Worm (Caenorhabditis elegans) whole organism, L4 larva: ENCODE data around the gene try-1.

Experiments
- D1046.2 ChIP-seq: fragments of 200-800 bp; sonication (Bioruptor generic); IDR thresholded peaks from 2 replicates; pipeline ENCODE4 v1.3.6; 2022; ENCODE audit warnings: missing genetic modification characterization, missing compliant biosample characterization
- F10B5.3 ChIP-seq: sonication (generic microtip); optimal IDR thresholded peaks from 2 replicates; lab custom pipeline; 2016; ENCODE audit warnings: mild to moderate bottlenecking, missing genetic modification characterization, missing compliant biosample characterization
- F26F4.8 ChIP-seq: fragments of 200-800 bp; sonication (Bioruptor generic); conservative IDR thresholded peaks from 2 replicates; pipeline ENCODE4 v1.3.6; 2022; ENCODE audit warnings: missing genetic modification characterization, missing compliant biosample characterization
- F44E2.7 ChIP-seq: fragments of 200-800 bp; sonication (Bioruptor generic); IDR thresholded peaks from 2 replicates; pipeline ENCODE4 v2.1.2; 2022; ENCODE audit warnings: missing genetic modification characterization, missing compliant biosample characterization
- T20F7.1 ChIP-seq: fragments of 200-800 bp; sonication (Bioruptor generic); optimal IDR thresholded peaks from 2 replicates; lab custom pipeline; 2018; ENCODE audit warnings: mild to moderate bottlenecking, missing genetic modification characterization, missing compliant biosample characterization
- Y48G9A.11 ChIP-seq: fragments of 200-800 bp; sonication (Bioruptor generic); IDR thresholded peaks from 2 replicates; pipeline ENCODE4 v1.3.6; 2022; ENCODE audit warnings: missing genetic modification reagents, missing genetic modification characterization, missing compliant biosample characterization
- aha-1 ChIP-seq: fragments of 150-350 bp; peaks from one replicate; lab custom pipeline; 2014; ENCODE audit warnings: missing biosample characterization, missing genetic modification characterization
- aly-2 ChIP-seq: sonication (generic microtip); optimal IDR thresholded peaks from 2 replicates; lab custom pipeline; 2018; ENCODE audit warnings: missing biosample characterization, missing genetic modification characterization
- arid-1 ChIP-seq: fragments of 200-800 bp; sonication (Bioruptor generic); conservative IDR thresholded peaks from 2 replicates; pipeline ENCODE4 v1.3.6; 2022; ENCODE audit warnings: missing genetic modification reagents, missing genetic modification characterization, missing compliant biosample characterization
- attf-4 ChIP-seq: sonication (generic microtip); optimal IDR thresholded peaks from 3 replicates; lab custom pipeline; 2017; ENCODE audit warnings: missing biosample characterization, missing genetic modification characterization
- ceh-20 ChIP-seq: fragments of 200-800 bp; sonication (Bioruptor generic); IDR thresholded peaks from 2 replicates; pipeline ENCODE4 v1.3.6; 2022; ENCODE audit warnings: missing genetic modification reagents, missing genetic modification characterization, missing compliant biosample characterization
- ceh-44 ChIP-seq: fragments of 200-800 bp; sonication (Bioruptor generic); IDR thresholded peaks from 2 replicates; pipeline ENCODE4 v1.3.6; 2022; ENCODE audit warnings: missing genetic modification reagents, missing genetic modification characterization, missing compliant biosample characterization
- daf-16 ChIP-seq, 3 experiments: sonication (generic microtip); optimal IDR thresholded peaks; 2 replicates each; lab custom pipeline; 2016 to 2017; ENCODE audit warnings: missing genetic modification characterization in 3 of 3, missing genetic modification reagents in 3 of 3, mild to moderate bottlenecking in 2 of 3, missing compliant biosample characterization in 2 of 3, missing biosample characterization in 1 of 3, moderate library complexity in 1 of 3
- daf-19 ChIP-seq: fragments of 200-800 bp; sonication (Bioruptor generic); conservative IDR thresholded peaks from 2 replicates; pipeline ENCODE4 v1.3.6; 2022; ENCODE audit warnings: missing genetic modification characterization, missing compliant biosample characterization
- dmd-8 ChIP-seq: fragments of 200-800 bp; sonication (Bioruptor generic); IDR thresholded peaks from 2 replicates; pipeline ENCODE4 v1.3.6; 2022; ENCODE audit warnings: missing genetic modification characterization, missing compliant biosample characterization
- duxl-1 ChIP-seq: sonication (generic microtip); optimal IDR thresholded peaks from 2 replicates; lab custom pipeline; 2016; ENCODE audit warnings: mild to moderate bottlenecking, missing genetic modification characterization, moderate library complexity, missing compliant biosample characterization; ENCODE audit not compliant: poor library complexity
- dve-1 ChIP-seq: sonication (generic microtip); optimal IDR thresholded peaks from 2 replicates; lab custom pipeline; 2017; ENCODE audit warnings: antibody characterized with exemption, mild to moderate bottlenecking, missing genetic modification characterization, missing compliant biosample characterization; ENCODE audit not compliant: insufficient read depth
- egl-27 ChIP-seq: sonication (generic microtip); optimal IDR thresholded peaks from 3 replicates; lab custom pipeline; 2017; ENCODE audit warnings: missing biosample characterization, missing genetic modification reagents, missing genetic modification characterization
- egl-43 ChIP-seq: fragments of 200-800 bp; sonication (Bioruptor generic); IDR thresholded peaks from 2 replicates; pipeline ENCODE4 v1.3.6; 2022; ENCODE audit warnings: missing genetic modification reagents, missing genetic modification characterization, missing compliant biosample characterization
- jun-1 ChIP-seq: fragments of 150-350 bp; optimal IDR thresholded peaks from 2 replicates; lab custom pipeline; 2014; ENCODE audit warnings: missing biosample characterization, missing genetic modification reagents, missing genetic modification characterization
- lin-38 ChIP-seq: fragments of 200-800 bp; sonication (Bioruptor generic); IDR thresholded peaks from 2 replicates; pipeline ENCODE4 v1.3.6; 2022; ENCODE audit warnings: missing genetic modification reagents, missing genetic modification characterization, missing compliant biosample characterization
- lin-39 ChIP-seq: fragments of 150-350 bp; optimal IDR thresholded peaks from 2 replicates; lab custom pipeline; 2014; ENCODE audit warnings: missing biosample characterization, missing genetic modification reagents, missing genetic modification characterization
- lsy-2 ChIP-seq, 2 experiments: fragments of 150-350 bp in 1 of 2; sonication (generic microtip) in 1 of 2; optimal IDR thresholded peaks; 2 replicates each; lab custom pipeline; 2014 to 2017; ENCODE audit warnings: missing biosample characterization in 2 of 2, missing genetic modification characterization in 2 of 2
- mdt-29 ChIP-seq: fragments of 200-800 bp; sonication (Bioruptor generic); IDR thresholded peaks from 2 replicates; pipeline ENCODE4 v1.3.6; 2022; ENCODE audit warnings: missing genetic modification reagents, missing genetic modification characterization, missing compliant biosample characterization
- mes-2 ChIP-seq: sonication (generic microtip); optimal IDR thresholded peaks from 2 replicates; lab custom pipeline; 2016; ENCODE audit warnings: missing genotype, mild to moderate bottlenecking, missing genetic modification characterization, missing compliant biosample characterization; ENCODE audit not compliant: poor library complexity, severe bottlenecking
- nhr-237 ChIP-seq: sonication (generic microtip); optimal IDR thresholded peaks from 2 replicates; lab custom pipeline; 2017; ENCODE audit warnings: missing biosample characterization, missing genetic modification characterization
- nhr-28 ChIP-seq: fragments of 150-350 bp; optimal IDR thresholded peaks from 2 replicates; lab custom pipeline; 2014; ENCODE audit warnings: missing biosample characterization, missing genetic modification characterization
- nhr-6 ChIP-seq: fragments of 150-350 bp; optimal IDR thresholded peaks from 2 replicates; lab custom pipeline; 2014; ENCODE audit warnings: missing biosample characterization, missing genetic modification characterization
- nhr-77 ChIP-seq: fragments of 150-350 bp; optimal IDR thresholded peaks from 2 replicates; lab custom pipeline; 2014; ENCODE audit warnings: missing biosample characterization, missing genetic modification characterization
- pha-4 ChIP-seq, 2 experiments: fragments of 150-350 bp in 1 of 2; fragments of 200-800 bp in 1 of 2; sonication (Bioruptor generic) in 1 of 2; IDR thresholded peaks in 1 of 2; optimal IDR thresholded peaks in 1 of 2; 2 replicates each; pipeline versions ENCODE4 v1.3.6 to Lab custom; 2014 to 2022; ENCODE audit warnings: missing genetic modification characterization in 2 of 2, missing genetic modification reagents in 2 of 2, missing biosample characterization in 1 of 2, missing compliant biosample characterization in 1 of 2
- php-3 ChIP-seq: fragments of 200-800 bp; sonication (Bioruptor generic); IDR thresholded peaks from 2 replicates; pipeline ENCODE4 v1.3.6; 2022; ENCODE audit warnings: missing genetic modification reagents, missing genetic modification characterization, missing compliant biosample characterization
- rbr-2 ChIP-seq: sonication (generic microtip); optimal IDR thresholded peaks from 2 replicates; lab custom pipeline; 2016; ENCODE audit warnings: missing genotype, missing genetic modification characterization, missing compliant biosample characterization
- saeg-2 ChIP-seq: fragments of 200-800 bp; sonication (Bioruptor generic); IDR thresholded peaks from 2 replicates; pipeline ENCODE4 v1.3.6; 2022; ENCODE audit warnings: missing genetic modification reagents, missing genetic modification characterization, missing compliant biosample characterization
- tra-1 ChIP-seq: fragments of 200-800 bp; sonication (Bioruptor generic); IDR thresholded peaks from 2 replicates; pipeline ENCODE4 v1.3.6; 2022; ENCODE audit warnings: missing genetic modification reagents, missing genetic modification characterization, missing compliant biosample characterization
- unc-130 ChIP-seq: sonication (generic microtip); optimal IDR thresholded peaks from 2 replicates; lab custom pipeline; 2016; ENCODE audit warnings: missing genetic modification reagents, missing genetic modification characterization, missing compliant biosample characterization
- zfp-2 ChIP-seq: sonication (generic microtip); optimal IDR thresholded peaks from 2 replicates; lab custom pipeline; 2016; ENCODE audit warnings: mild to moderate bottlenecking, missing genetic modification characterization, missing compliant biosample characterization
- zfp-3 ChIP-seq: fragments of 200-800 bp; sonication (Bioruptor generic); conservative IDR thresholded peaks from 2 replicates; pipeline ENCODE4 v1.3.6; 2022; ENCODE audit warnings: missing genetic modification reagents, missing genetic modification characterization, missing compliant biosample characterization
- ztf-11 ChIP-seq: fragments of 150-350 bp; optimal IDR thresholded peaks from 2 replicates; lab custom pipeline; 2014; ENCODE audit warnings: missing biosample characterization, missing genetic modification characterization
- ztf-7 ChIP-seq: fragments of 150-350 bp; optimal IDR thresholded peaks from 2 replicates; lab custom pipeline; 2014; ENCODE audit warnings: missing biosample characterization, missing genetic modification characterization

try-1 gene

ce11 chrII:4948118-4948517 is 1.2 kb downstream of the try-1 start:
- TF ChIP-seq ceh-20 (GFP tag; lab: Robert Waterston, UW) (no peak), jun-1 (tag; lab: Kevin White, UChicago) (no peak), tra-1 (GFP tag; lab: Robert Waterston, UW) (no peak), aly-2 (tag; lab: Kevin White, UChicago) (no peak), aha-1 (no peak), mdt-29 (no peak), F10B5.3 (tag; lab: Kevin White, UChicago) (no peak), unc-130 (GFP tag; lab: Kevin White, UChicago) (no peak), lin-39 (no peak), rbr-2 (tag; lab: Kevin White, UChicago) (no peak), dmd-8 (GFP tag; lab: Robert Waterston, UW) (no peak), saeg-2 (GFP tag; lab: Robert Waterston, UW) (no peak), F44E2.7 (no peak), F26F4.8 (no peak), arid-1 (0 out of 2 replicates have a peak, but pooled peaks have one; percentile 7), php-3 (GFP tag; lab: Robert Waterston, UW) (no peak), duxl-1 (tag; lab: Kevin White, UChicago) (peak; percentile 22), attf-4 (tag; lab: Kevin White, UChicago) (no peak), D1046.2 (GFP tag; lab: Robert Waterston, UW) (no peak), ceh-44 (no peak), zfp-2 (tag; lab: Kevin White, UChicago) (no peak), nhr-28 (tag; lab: Kevin White, UChicago) (no peak), lin-38 (GFP tag; lab: Robert Waterston, UW) (peak; percentile 39), daf-16 (GFP tag; optimal IDR thresholded peaks at IDR 0.05; lab: Kevin White, UChicago) (no peak), daf-16 (tag; optimal IDR thresholded peaks at IDR 0.05; lab: Kevin White, UChicago) (no peak), zfp-3 (GFP tag; lab: Robert Waterston, UW) (no peak), Y48G9A.11 (GFP tag; lab: Robert Waterston, UW) (peak; percentile 43; the same call in 1 of the 2 replicates), daf-19 (GFP tag; lab: Robert Waterston, UW) (no peak), pha-4 (GFP tag; IDR thresholded peaks at IDR 0.05; lab: Robert Waterston, UW) (no peak), pha-4 (tag; optimal IDR thresholded peaks at IDR 0.05; lab: Kevin White, UChicago) (no peak), nhr-77 (tag; lab: Kevin White, UChicago) (no peak)

ce11 chrII:4946775-4947174 is 2.6 kb downstream of the try-1 start:
- no peak for TF ChIP-seq F10B5.3 (tag; lab: Kevin White, UChicago)
- no peak for TF ChIP-seq Y48G9A.11 (GFP tag; lab: Robert Waterston, UW)
- no peak for TF ChIP-seq egl-27 (tag; lab: Kevin White, UChicago)
- no peak for TF ChIP-seq nhr-237 (tag; lab: Kevin White, UChicago)
- no peak for TF ChIP-seq aha-1
- no peak for TF ChIP-seq ztf-7 (tag; lab: Kevin White, UChicago)
- TF ChIP-seq egl-43 (GFP tag; lab: Robert Waterston, UW): no peak
- TF ChIP-seq ztf-11: no peak
- peak; percentile 70 for TF ChIP-seq T20F7.1 (GFP tag; lab: Kevin White, UChicago)
- TF ChIP-seq mes-2 (tag; lab: Kevin White, UChicago): peak; percentile 17
- TF ChIP-seq dve-1 (tag; lab: Kevin White, UChicago): peak; percentile 17
- peak; percentile 64 for TF ChIP-seq nhr-6 (tag; lab: Kevin White, UChicago)
- TF ChIP-seq lsy-2 (tag; optimal IDR thresholded peaks at IDR 0.05; lab: Kevin White, UChicago): peak in 1 of 2 experiments; percentile 38
- TF ChIP-seq, all 104 proteins: peak for 5
